Fruit fly (Drosophila melanogaster): ENCODE data around the gene GCS1.
A peak's percentile ranks its signal among the peaks of the same experiment; 100 is the strongest.

GCS1 gene

dm6 chrX:11379139-11379538 lies 31.3 kb upstream of the GCS1 start (continued):
- TF ChIP-seq MESR4 (GFP tag; optimal IDR thresholded peaks at IDR 0.05), result no peak
- no peak for TF ChIP-seq CG9609 (GFP tag; optimal IDR thresholded peaks at IDR 0.05)
- no peak for TF ChIP-seq pfk (GFP tag; optimal IDR thresholded peaks at IDR 0.05)
- TF ChIP-seq tin (GFP tag; optimal IDR thresholded peaks at IDR 0.05), result no peak
- no peak for TF ChIP-seq CG13287 (GFP tag; IDR thresholded peaks at IDR 0.05; ENCODE audit: partially characterized antibody)
- no peak for TF ChIP-seq ind (GFP tag; optimal IDR thresholded peaks at IDR 0.05)
- no peak for TF ChIP-seq schlank (tag; optimal IDR thresholded peaks at IDR 0.05)
- peak; percentile 79 for TF ChIP-seq row (GFP tag; IDR thresholded peaks at IDR 0.05)
- TF ChIP-seq H2.0 (GFP tag; IDR thresholded peaks at IDR 0.05), result peak; percentile 54
- TF ChIP-seq pan (optimal IDR thresholded peaks at IDR 0.05), result no peak
- TF ChIP-seq pan (GFP tag; optimal IDR thresholded peaks at IDR 0.05 in 1 of 2, IDR thresholded peaks at IDR 0.05 in 1 of 2), result peak in 1 of 2 experiments; percentile 58
- no peak for TF ChIP-seq bab2 (GFP tag; optimal IDR thresholded peaks at IDR 0.05)
- no peak for TF ChIP-seq Nf-YB (GFP tag; optimal IDR thresholded peaks at IDR 0.05)
- no peak for TF ChIP-seq amos (GFP tag; IDR thresholded peaks at IDR 0.05; ENCODE audit: partially characterized antibody)
- peak; percentile 60 for TF ChIP-seq CG14441 (GFP tag; IDR thresholded peaks at IDR 0.05)
- TF ChIP-seq fd3F (GFP tag; optimal IDR thresholded peaks at IDR 0.05), result peak; percentile 31
- no peak for TF ChIP-seq repo (GFP tag; optimal IDR thresholded peaks at IDR 0.05)
- no peak for TF ChIP-seq Usf (GFP tag; optimal IDR thresholded peaks at IDR 0.05)
- peak; percentile 56 for TF ChIP-seq Ptx1 (GFP tag; IDR thresholded peaks at IDR 0.05)
- TF ChIP-seq ato (GFP tag; IDR thresholded peaks at IDR 0.05; ENCODE audit: partially characterized antibody), result no peak
- TF ChIP-seq CG17359 (tag; optimal IDR thresholded peaks at IDR 0.05), result peak; percentile 46
- no peak for TF ChIP-seq pzg (GFP tag; optimal IDR thresholded peaks at IDR 0.05)
- TF ChIP-seq B-H2 (GFP tag; optimal IDR thresholded peaks at IDR 0.05), result peak; percentile 62
- no peak for TF ChIP-seq CG3726 (GFP tag; IDR thresholded peaks at IDR 0.05)
- TF ChIP-seq CG1603 (tag; optimal IDR thresholded peaks at IDR 0.05), result peak; percentile 61
- TF ChIP-seq shn (GFP tag; optimal IDR thresholded peaks at IDR 0.05), result no peak
- TF ChIP-seq CG6272 (GFP tag; IDR thresholded peaks at IDR 0.05), result no peak
- no peak for TF ChIP-seq Opbp (GFP tag; IDR thresholded peaks at IDR 0.05; ENCODE audit: partially characterized antibody)
- TF ChIP-seq vnd (GFP tag; IDR thresholded peaks at IDR 0.05; ENCODE audit: partially characterized antibody), result no peak
- no peak for TF ChIP-seq CG3995 (GFP tag; optimal IDR thresholded peaks at IDR 0.05)
- TF ChIP-seq gce (GFP tag; IDR thresholded peaks at IDR 0.05), result 0 out of 3 replicates have a peak, but pooled peaks have one; percentile 25
- TF ChIP-seq jigr1 (GFP tag; IDR thresholded peaks at IDR 0.05), result no peak
- TF ChIP-seq CG3065 (GFP tag; optimal IDR thresholded peaks at IDR 0.05), result no peak
- peak; percentile 33; the same call in 1 of the 2 replicates for TF ChIP-seq chm (GFP tag; IDR thresholded peaks at IDR 0.05)
- TF ChIP-seq Blimp-1 (GFP tag; optimal IDR thresholded peaks at IDR 0.05), result peak; percentile 32
- TF ChIP-seq gro (GFP tag; optimal IDR thresholded peaks at IDR 0.05), result peak; percentile 2
- no peak for TF ChIP-seq cato (GFP tag; optimal IDR thresholded peaks at IDR 0.05; ENCODE audit: borderline replicate concordance)
- no peak for TF ChIP-seq bigmax (GFP tag; optimal IDR thresholded peaks at IDR 0.05)
- peak; percentile 54 for TF ChIP-seq sens (GFP tag)
- no peak for TF ChIP-seq jing (GFP tag; optimal IDR thresholded peaks at IDR 0.05)
- no peak for TF ChIP-seq CG6254 (GFP tag; optimal IDR thresholded peaks at IDR 0.05)
- TF ChIP-seq kni (GFP tag; optimal IDR thresholded peaks at IDR 0.05), result no peak
- no peak for TF ChIP-seq ftz-f1 (GFP tag; optimal IDR thresholded peaks at IDR 0.05)
- peak; percentile 0 for TF ChIP-seq pum (GFP tag; optimal IDR thresholded peaks at IDR 0.05)
- TF ChIP-seq sens-2 (GFP tag; IDR thresholded peaks at IDR 0.05), result 0 out of 2 replicates have a peak, but pooled peaks have one; percentile 15
- no peak for TF ChIP-seq CG11398 (GFP tag; optimal IDR thresholded peaks at IDR 0.05)
- TF ChIP-seq CG13894 (tag; optimal IDR thresholded peaks at IDR 0.05), result peak; percentile 54
- TF ChIP-seq unpg (GFP tag; optimal IDR thresholded peaks at IDR 0.05), result peak; percentile 58
- TF ChIP-seq CG3838 (GFP tag; optimal IDR thresholded peaks at IDR 0.05), result no peak
- TF ChIP-seq Chrac-16 (GFP tag; optimal IDR thresholded peaks at IDR 0.05), result peak; percentile 12
- no peak for TF ChIP-seq CG4328 (GFP tag; optimal IDR thresholded peaks at IDR 0.05)
